Worm (Caenorhabditis elegans) whole organism, late embryonic: ENCODE data around the gene srw-68.

Source experiments
- C08G9.2 ChIP-seq: sonication (generic microtip); optimal IDR thresholded peaks from 2 replicates; lab custom pipeline; 2016; ENCODE audit warnings: mild to moderate bottlenecking, missing genetic modification characterization, moderate library complexity, missing compliant biosample characterization
- K02D7.2 ChIP-seq: sonication (generic microtip); optimal IDR thresholded peaks from 2 replicates; lab custom pipeline; 2017; ENCODE audit warnings: mild to moderate bottlenecking, missing genetic modification characterization, missing compliant biosample characterization
- T23F11.4 ChIP-seq: fragments of 200-800 bp; sonication (Bioruptor generic); optimal IDR thresholded peaks from 2 replicates; lab custom pipeline; 2018; ENCODE audit warnings: mild to moderate bottlenecking, missing genetic modification characterization, missing compliant biosample characterization
- Y22D7AL.16 ChIP-seq: sonication (generic microtip); optimal IDR thresholded peaks from 2 replicates; lab custom pipeline; 2016; ENCODE audit warnings: missing genetic modification characterization, missing compliant biosample characterization
- ceh-14 ChIP-seq: sonication (generic microtip); optimal IDR thresholded peaks from 2 replicates; lab custom pipeline; 2016; ENCODE audit warnings: missing genotype, missing genetic modification characterization, missing compliant biosample characterization
- ceh-22 ChIP-seq: sonication (generic microtip); optimal IDR thresholded peaks from 2 replicates; lab custom pipeline; 2017; ENCODE audit warnings: missing biosample characterization, missing genetic modification characterization
- ceh-31 ChIP-seq: sonication (generic microtip); optimal IDR thresholded peaks from 2 replicates; lab custom pipeline; 2016; ENCODE audit warnings: missing genetic modification characterization, missing compliant biosample characterization
- ceh-34 ChIP-seq: sonication (generic microtip); optimal IDR thresholded peaks from 2 replicates; lab custom pipeline; 2016; ENCODE audit warnings: mild to moderate bottlenecking, missing genetic modification characterization, missing compliant biosample characterization
- ceh-45 ChIP-seq: fragments of 200-800 bp; sonication (Bioruptor generic); IDR thresholded peaks from 2 replicates; pipeline ENCODE4 v1.3.6; 2022; ENCODE audit warnings: missing genetic modification reagents, missing genetic modification characterization, missing compliant biosample characterization
- ceh-48 ChIP-seq: sonication (generic microtip); optimal IDR thresholded peaks from 2 replicates; lab custom pipeline; 2016; ENCODE audit warnings: missing genetic modification characterization, inconsistent platforms, missing compliant biosample characterization
- ceh-6 ChIP-seq: fragments of 200-800 bp; sonication (Bioruptor generic); optimal IDR thresholded peaks from 2 replicates; lab custom pipeline; 2018; ENCODE audit warnings: mild to moderate bottlenecking, missing genetic modification characterization, missing compliant biosample characterization
- ceh-9 ChIP-seq: sonication (generic microtip); optimal IDR thresholded peaks from 2 replicates; lab custom pipeline; 2016; ENCODE audit warnings: mild to moderate bottlenecking, missing genetic modification characterization, inconsistent platforms, missing compliant biosample characterization
- fkh-6 ChIP-seq: sonication (generic microtip); optimal IDR thresholded peaks from 2 replicates; lab custom pipeline; 2016; ENCODE audit warnings: missing genetic modification characterization, missing compliant biosample characterization
- gmeb-2 ChIP-seq: sonication (generic microtip); optimal IDR thresholded peaks from 2 replicates; lab custom pipeline; 2016; ENCODE audit warnings: missing genetic modification characterization, inconsistent platforms, missing compliant biosample characterization
- hlh-13 ChIP-seq: fragments of 200-800 bp; sonication (Bioruptor generic); optimal IDR thresholded peaks from 2 replicates; lab custom pipeline; 2018; ENCODE audit warnings: mild to moderate bottlenecking, missing genetic modification characterization, missing compliant biosample characterization
- hlh-15 ChIP-seq: sonication (generic microtip); optimal IDR thresholded peaks from 2 replicates; lab custom pipeline; 2016; ENCODE audit warnings: missing genetic modification characterization, missing compliant biosample characterization
- hlh-30 ChIP-seq: sonication (generic microtip); optimal IDR thresholded peaks from 2 replicates; lab custom pipeline; 2017; ENCODE audit warnings: antibody characterized with exemption, missing genetic modification characterization, missing compliant biosample characterization; ENCODE audit not compliant: insufficient read depth
- lim-6 ChIP-seq: sonication (generic microtip); optimal IDR thresholded peaks from 2 replicates; lab custom pipeline; 2016; ENCODE audit warnings: missing genetic modification characterization, missing compliant biosample characterization
- madf-2 ChIP-seq: sonication (generic microtip); optimal IDR thresholded peaks from 2 replicates; lab custom pipeline; 2017; ENCODE audit warnings: missing genetic modification characterization, missing compliant biosample characterization
- mec-3 ChIP-seq: sonication (generic microtip); optimal IDR thresholded peaks from 2 replicates; lab custom pipeline; 2016; ENCODE audit warnings: borderline replicate concordance, missing genetic modification characterization, missing compliant biosample characterization
- nhr-232 ChIP-seq: sonication (generic microtip); optimal IDR thresholded peaks from 2 replicates; lab custom pipeline; 2016; ENCODE audit warnings: missing genetic modification characterization, missing compliant biosample characterization
- npax-4 ChIP-seq: sonication (generic microtip); optimal IDR thresholded peaks from 2 replicates; lab custom pipeline; 2016; ENCODE audit warnings: missing genetic modification characterization, missing compliant biosample characterization
- pha-4 ChIP-seq: fragments of 150-350 bp; optimal IDR thresholded peaks from 2 replicates; lab custom pipeline; 2018; ENCODE audit warnings: missing biosample characterization, missing genetic modification reagents, missing genetic modification characterization
- pqm-1 ChIP-seq: sonication (generic microtip); optimal IDR thresholded peaks from 2 replicates; lab custom pipeline; 2016; ENCODE audit warnings: missing genetic modification characterization, missing compliant biosample characterization
- sox-2 ChIP-seq: fragments of 200-800 bp; sonication (Bioruptor generic); IDR thresholded peaks from 2 replicates; pipeline ENCODE4 v1.3.6; 2022; ENCODE audit warnings: missing genetic modification reagents, missing genetic modification characterization, missing compliant biosample characterization
- sox-4 ChIP-seq: sonication (generic microtip); optimal IDR thresholded peaks from 2 replicates; lab custom pipeline; 2017; ENCODE audit warnings: mild to moderate bottlenecking, missing genetic modification characterization, inconsistent platforms, missing compliant biosample characterization
- tbx-2 ChIP-seq: sonication (generic microtip); optimal IDR thresholded peaks from 2 replicates; lab custom pipeline; 2016; ENCODE audit warnings: missing genetic modification characterization, missing compliant biosample characterization
- tbx-7 ChIP-seq: sonication (generic microtip); optimal IDR thresholded peaks from 2 replicates; lab custom pipeline; 2016; ENCODE audit warnings: missing genotype, missing genetic modification characterization, missing compliant biosample characterization
- unc-55 ChIP-seq: sonication (generic microtip); optimal IDR thresholded peaks from 2 replicates; lab custom pipeline; 2017; ENCODE audit warnings: missing biosample characterization, missing genetic modification reagents, missing genetic modification characterization
- zip-5 ChIP-seq: sonication (generic microtip); optimal IDR thresholded peaks from 2 replicates; lab custom pipeline; 2016; ENCODE audit warnings: missing genetic modification characterization, missing compliant biosample characterization
- ztf-16 ChIP-seq: sonication (generic microtip); optimal IDR thresholded peaks from 2 replicates; lab custom pipeline; 2017; ENCODE audit warnings: missing genetic modification characterization, missing compliant biosample characterization

The srw-68 gene

DNA sequence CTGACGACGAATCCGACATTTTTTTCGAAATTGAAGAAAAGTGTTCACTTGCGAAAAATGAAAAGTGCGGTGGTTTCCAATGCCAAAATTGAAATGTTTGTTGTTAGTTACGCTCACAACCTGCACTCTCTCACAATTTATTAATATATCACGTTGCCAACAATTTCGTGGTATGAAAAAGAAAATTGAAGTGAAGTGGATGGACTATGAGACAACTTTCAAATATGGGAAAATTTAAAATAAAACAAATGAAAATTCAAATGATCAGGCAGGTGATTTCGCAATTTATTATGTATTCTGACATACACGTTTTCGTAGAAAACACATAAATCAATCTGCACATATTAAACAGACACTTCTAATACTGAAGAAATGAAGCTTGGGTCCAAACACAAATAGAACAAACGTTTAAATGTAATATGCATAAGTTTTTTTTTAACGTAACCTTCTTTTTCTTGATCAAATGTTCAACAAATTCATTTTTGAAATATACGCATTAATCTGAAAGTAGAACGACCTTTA lies 40.4 kb downstream of the srw-68 start, which contains the start of gene srp-6:
Gene srp-6 (minus strand): TSS at position 51 of the 522 bp plus-strand sequence.
- TF ChIP-seq tbx-2 (tag; lab: Kevin White, UChicago): no peak
- TF ChIP-seq npax-4: no peak
- TF ChIP-seq ceh-22 (tag; lab: Kevin White, UChicago): no peak
- TF ChIP-seq pqm-1: no peak
- TF ChIP-seq, all 69 proteins: peak for 0

DNA sequence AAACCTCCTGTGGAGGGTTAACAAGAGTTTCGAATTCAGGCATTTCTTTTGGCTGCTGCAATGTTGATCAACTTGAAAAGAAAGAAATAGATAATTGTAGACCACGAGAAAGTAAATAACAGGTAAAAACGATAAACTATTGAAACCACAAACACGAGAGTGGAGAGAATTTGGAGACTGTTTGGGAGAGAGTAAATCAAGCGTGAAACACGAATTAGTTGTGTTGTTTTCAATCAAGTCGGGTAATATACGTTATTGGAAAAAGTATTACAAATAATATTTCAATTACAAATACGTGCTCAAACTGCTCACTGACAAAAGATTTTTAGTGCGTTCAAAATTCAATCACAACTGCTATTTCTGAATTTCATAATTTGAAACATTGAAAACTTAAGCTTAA lies 45.5 kb downstream of the srw-68 start, which contains the start of gene C03G6.17:
Gene C03G6.17 (minus strand): TSS at position 101 of the 400 bp plus-strand sequence.
- TF ChIP-seq ceh-6 (GFP tag; lab: Kevin White, UChicago): no peak
- no peak for TF ChIP-seq C08G9.2 (tag; lab: Kevin White, UChicago)
- no peak for TF ChIP-seq hlh-30 (tag; lab: Kevin White, UChicago)
- TF ChIP-seq sox-4 (tag; lab: Kevin White, UChicago): no peak
- TF ChIP-seq ceh-45: no peak
- TF ChIP-seq T23F11.4 (GFP tag; lab: Kevin White, UChicago): no peak
- no peak for TF ChIP-seq ceh-31 (tag; lab: Kevin White, UChicago)
- no peak for TF ChIP-seq Y22D7AL.16
- TF ChIP-seq sox-2 (GFP tag; lab: Robert Waterston, UW): no peak
- TF ChIP-seq hlh-13 (GFP tag; lab: Kevin White, UChicago): no peak
- no peak for TF ChIP-seq tbx-7 (tag; lab: Kevin White, UChicago)
- no peak for TF ChIP-seq ceh-9 (tag; lab: Kevin White, UChicago)
- TF ChIP-seq lim-6 (tag; lab: Kevin White, UChicago): no peak
- no peak for TF ChIP-seq tbx-2 (tag; lab: Kevin White, UChicago)
- TF ChIP-seq ceh-34 (tag; lab: Kevin White, UChicago): no peak
- TF ChIP-seq madf-2 (tag; lab: Kevin White, UChicago): no peak
- TF ChIP-seq unc-55 (GFP tag; lab: Kevin White, UChicago): no peak

DNA sequence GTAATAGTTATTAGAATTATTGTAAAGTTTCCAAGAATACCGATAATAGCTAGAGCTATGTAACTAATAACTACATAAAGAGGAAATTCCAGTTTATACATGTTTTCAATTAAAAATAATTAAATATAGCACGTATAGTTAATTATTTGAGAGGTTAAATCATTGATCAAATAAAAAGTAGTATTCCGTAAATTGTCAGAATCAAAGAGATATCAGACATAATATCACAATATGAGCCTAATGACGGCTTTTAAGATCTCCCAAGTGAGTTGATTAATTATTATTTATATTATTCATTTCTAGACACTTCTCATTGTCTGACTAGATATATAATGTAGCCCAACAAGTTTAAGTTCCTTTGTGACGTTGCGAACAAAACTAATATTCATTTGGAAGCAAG lies 47.1 kb downstream of the srw-68 start, which contains the start of gene srsx-24:
Gene srsx-24 (minus strand): TSS at position 101 of the 400 bp plus-strand sequence.
- TF ChIP-seq fkh-6 (tag; lab: Kevin White, UChicago) (no peak), ceh-34 (tag; lab: Kevin White, UChicago) (no peak), hlh-15 (tag; lab: Kevin White, UChicago) (no peak), ceh-9 (tag; lab: Kevin White, UChicago) (no peak), K02D7.2 (tag; lab: Kevin White, UChicago) (no peak), ceh-14 (no peak), ceh-48 (tag; lab: Kevin White, UChicago) (no peak), pha-4 (no peak), gmeb-2 (no peak), madf-2 (tag; lab: Kevin White, UChicago) (no peak), ztf-16 (no peak), nhr-232 (tag; lab: Kevin White, UChicago) (no peak), zip-5 (tag; lab: Kevin White, UChicago) (no peak), hlh-30 (tag; lab: Kevin White, UChicago) (no peak), npax-4 (no peak), ceh-6 (GFP tag; lab: Kevin White, UChicago) (no peak), mec-3 (tag; lab: Kevin White, UChicago) (no peak)
